Worm (Caenorhabditis elegans) whole organism, L1 larva: ENCODE data around the gene uda-1.

Experiments
- C04F5.9 ChIP-seq: sonication (generic microtip); optimal IDR thresholded peaks from 2 replicates; lab custom pipeline; 2016; ENCODE audit warnings: missing genetic modification characterization, missing compliant biosample characterization
- C16A3.4 ChIP-seq: fragments of 150-350 bp; optimal IDR thresholded peaks from 2 replicates; lab custom pipeline; 2014; ENCODE audit warnings: missing biosample characterization, missing genetic modification characterization
- ama-1 ChIP-seq: fragments of 150-350 bp; optimal IDR thresholded peaks from 2 replicates; lab custom pipeline; 2014
- blmp-1 ChIP-seq: fragments of 150-350 bp; optimal IDR thresholded peaks from 2 replicates; lab custom pipeline; 2014; ENCODE audit warnings: missing biosample characterization, missing genetic modification characterization
- ceh-82 ChIP-seq, 3 experiments: fragments of 150-350 bp in 1 of 3; sonication (generic microtip) in 2 of 3; optimal IDR thresholded peaks; 2 replicates each; lab custom pipeline; 2014 to 2017; ENCODE audit warnings: missing biosample characterization in 3 of 3, missing genetic modification characterization in 3 of 3
- dpl-1 ChIP-seq, 3 experiments: fragments of 150-350 bp in 2 of 3; sonication (generic microtip) in 1 of 3; optimal IDR thresholded peaks; 2 replicates each; lab custom pipeline; 2014 to 2017; ENCODE audit warnings: missing biosample characterization in 3 of 3, missing genetic modification characterization in 3 of 3, missing genetic modification reagents in 3 of 3
- dsc-1 ChIP-seq: sonication (generic microtip); optimal IDR thresholded peaks from 2 replicates; lab custom pipeline; 2016; ENCODE audit warnings: mild to moderate bottlenecking, missing genetic modification characterization, missing compliant biosample characterization
- efl-1 ChIP-seq, 4 experiments: fragments of 150-350 bp; optimal IDR thresholded peaks in 3 of 4; peaks in 1 of 4; 1 replicate in 1 of 4; 2 replicates in 3 of 4; lab custom pipeline; 2014; ENCODE audit warnings: missing biosample characterization in 2 of 4, missing genetic modification characterization in 2 of 4, missing genetic modification reagents in 2 of 4
- egl-13 ChIP-seq: sonication (generic microtip); optimal IDR thresholded peaks from 2 replicates; lab custom pipeline; 2016; ENCODE audit warnings: missing genotype, missing genetic modification reagents, missing genetic modification characterization, missing compliant biosample characterization
- egl-27 ChIP-seq, 2 experiments: fragments of 150-350 bp in 1 of 2; sonication (generic microtip); optimal IDR thresholded peaks; 3 replicates each; lab custom pipeline; 2017 to 2018; ENCODE audit warnings: missing biosample characterization in 2 of 2, missing genetic modification characterization in 2 of 2, missing genetic modification reagents in 2 of 2
- elt-2 ChIP-seq: sonication (generic microtip); optimal IDR thresholded peaks from 2 replicates; lab custom pipeline; 2016; ENCODE audit warnings: missing genetic modification characterization, mild to moderate bottlenecking, inconsistent platforms, missing compliant biosample characterization, missing genetic modification reagents
- elt-3 ChIP-seq, 6 experiments: fragments of 150-350 bp in 1 of 6; sonication (generic microtip); optimal IDR thresholded peaks; 2 replicates each; lab custom pipeline; 2017 to 2018; ENCODE audit warnings: missing biosample characterization in 6 of 6, missing genetic modification characterization in 6 of 6, inconsistent platforms in 1 of 6
- fkh-10 ChIP-seq: sonication (generic microtip); optimal IDR thresholded peaks from 2 replicates; lab custom pipeline; 2017; ENCODE audit warnings: missing biosample characterization, missing genetic modification reagents, missing genetic modification characterization
- fkh-8 ChIP-seq: sonication (generic microtip); optimal IDR thresholded peaks from 2 replicates; lab custom pipeline; 2016; ENCODE audit warnings: mild to moderate bottlenecking, missing genetic modification characterization, missing compliant biosample characterization
- fos-1 ChIP-seq: fragments of 150-350 bp; optimal IDR thresholded peaks from 2 replicates; lab custom pipeline; 2014; ENCODE audit warnings: missing biosample characterization, missing genetic modification characterization
- grh-1 ChIP-seq: fragments of 200-800 bp; sonication (Bioruptor generic); IDR thresholded peaks from 2 replicates; pipeline ENCODE4 v1.3.6; 2022; ENCODE audit warnings: missing genetic modification reagents, missing genetic modification characterization, missing compliant biosample characterization
- hlh-17 ChIP-seq: fragments of 200-800 bp; sonication (Bioruptor generic); optimal IDR thresholded peaks from 2 replicates; lab custom pipeline; 2018; ENCODE audit warnings: missing genetic modification characterization, mild to moderate bottlenecking, missing compliant biosample characterization, moderate library complexity, borderline replicate concordance
- irx-1 ChIP-seq: sonication (generic microtip); optimal IDR thresholded peaks from 2 replicates; lab custom pipeline; 2016; ENCODE audit warnings: missing genetic modification characterization, missing compliant biosample characterization
- jun-1 ChIP-seq: fragments of 150-350 bp; optimal IDR thresholded peaks from 2 replicates; lab custom pipeline; 2014; ENCODE audit warnings: missing biosample characterization, missing genetic modification reagents, missing genetic modification characterization
- lin-13 ChIP-seq: fragments of 150-350 bp; optimal IDR thresholded peaks from 2 replicates; lab custom pipeline; 2014; ENCODE audit warnings: missing biosample characterization, missing genetic modification reagents, missing genetic modification characterization
- lin-14 ChIP-seq: fragments of 200-800 bp; sonication (Bioruptor generic); optimal IDR thresholded peaks from 2 replicates; lab custom pipeline; 2018; ENCODE audit warnings: mild to moderate bottlenecking, missing genetic modification characterization, moderate library complexity, missing compliant biosample characterization
- lin-15B ChIP-seq: fragments of 150-350 bp; sonication (generic microtip); optimal IDR thresholded peaks from 3 replicates; lab custom pipeline; 2014; ENCODE audit warnings: missing biosample characterization, missing genetic modification characterization
- lin-35 ChIP-seq, 2 experiments: fragments of 150-350 bp; optimal IDR thresholded peaks; 2 replicates each; lab custom pipeline; 2014; ENCODE audit warnings: missing biosample characterization in 2 of 2, missing genetic modification characterization in 2 of 2, missing genetic modification reagents in 2 of 2
- lin-39 ChIP-seq: fragments of 150-350 bp; optimal IDR thresholded peaks from 2 replicates; lab custom pipeline; 2014; ENCODE audit warnings: missing biosample characterization, missing genetic modification reagents, missing genetic modification characterization
- lir-3 ChIP-seq: sonication (generic microtip); optimal IDR thresholded peaks from 2 replicates; lab custom pipeline; 2016; ENCODE audit warnings: mild to moderate bottlenecking, missing genetic modification characterization, moderate library complexity, missing compliant biosample characterization; ENCODE audit not compliant: poor library complexity
- lsy-2 ChIP-seq, 2 experiments: fragments of 150-350 bp; optimal IDR thresholded peaks; 2 replicates each; lab custom pipeline; 2014; ENCODE audit warnings: missing biosample characterization in 2 of 2, missing genetic modification characterization in 2 of 2
- mab-9 ChIP-seq: fragments of 200-800 bp; sonication (Bioruptor generic); IDR thresholded peaks from 2 replicates; pipeline ENCODE4 v1.3.6; 2022; ENCODE audit warnings: missing genetic modification reagents, missing genetic modification characterization, missing compliant biosample characterization
- mdl-1 ChIP-seq, 2 experiments: fragments of 150-350 bp; optimal IDR thresholded peaks; 2 replicates each; lab custom pipeline; 2014 to 2017; ENCODE audit warnings: missing biosample characterization in 2 of 2, missing genetic modification characterization in 2 of 2, inconsistent platforms in 1 of 2
- mef-2 ChIP-seq: fragments of 150-350 bp; optimal IDR thresholded peaks from 2 replicates; lab custom pipeline; 2014; ENCODE audit warnings: missing biosample characterization, missing genetic modification characterization
- mep-1 ChIP-seq: fragments of 150-350 bp; optimal IDR thresholded peaks from 2 replicates; lab custom pipeline; 2014; ENCODE audit warnings: missing biosample characterization, missing genetic modification characterization
- nhr-11 ChIP-seq: fragments of 150-350 bp; optimal IDR thresholded peaks from 2 replicates; lab custom pipeline; 2014; ENCODE audit warnings: missing biosample characterization, missing genetic modification characterization
- nhr-20 ChIP-seq: sonication (generic microtip); optimal IDR thresholded peaks from 2 replicates; lab custom pipeline; 2016; ENCODE audit warnings: mild to moderate bottlenecking, missing genetic modification characterization, missing compliant biosample characterization
- nhr-47 ChIP-seq: sonication (generic microtip); optimal IDR thresholded peaks from 2 replicates; lab custom pipeline; 2016; ENCODE audit warnings: mild to moderate bottlenecking, missing genetic modification characterization, moderate library complexity, missing compliant biosample characterization
- nhr-77 ChIP-seq: fragments of 150-350 bp; optimal IDR thresholded peaks from 2 replicates; lab custom pipeline; 2014; ENCODE audit warnings: missing biosample characterization, missing genetic modification characterization
- nhr-84 ChIP-seq: sonication (generic microtip); optimal IDR thresholded peaks from 2 replicates; lab custom pipeline; 2017; ENCODE audit warnings: missing biosample characterization, missing genetic modification characterization
- nhr-85 ChIP-seq: sonication (generic microtip); peaks from one replicate; lab custom pipeline; 2016; ENCODE audit warnings: missing genetic modification characterization, inconsistent platforms, missing compliant biosample characterization
- nhr-90 ChIP-seq: sonication (generic microtip); optimal IDR thresholded peaks from 2 replicates; lab custom pipeline; 2016; ENCODE audit warnings: mild to moderate bottlenecking, missing genetic modification characterization, missing compliant biosample characterization; ENCODE audit not compliant: poor library complexity
- pag-3 ChIP-seq: sonication (generic microtip); optimal IDR thresholded peaks from 2 replicates; lab custom pipeline; 2017; ENCODE audit warnings: missing genetic modification characterization, mild to moderate bottlenecking, missing compliant biosample characterization, antibody characterized with exemption, borderline replicate concordance; ENCODE audit not compliant: insufficient read depth
- pqm-1 ChIP-seq: sonication (generic microtip); optimal IDR thresholded peaks from 3 replicates; lab custom pipeline; 2017; ENCODE audit warnings: missing biosample characterization, missing genetic modification characterization
- rnt-1 ChIP-seq: sonication (generic microtip); optimal IDR thresholded peaks from 2 replicates; lab custom pipeline; 2016; ENCODE audit warnings: mild to moderate bottlenecking, missing genetic modification characterization, moderate library complexity, missing compliant biosample characterization
- skn-1 ChIP-seq: fragments of 150-350 bp; optimal IDR thresholded peaks from 2 replicates; lab custom pipeline; 2014; ENCODE audit warnings: missing biosample characterization, missing genetic modification characterization
- snpc-4 ChIP-seq: fragments of 150-350 bp; optimal IDR thresholded peaks from 2 replicates; lab custom pipeline; 2014; ENCODE audit warnings: missing biosample characterization, missing genetic modification characterization
- snu-23 ChIP-seq: sonication (generic microtip); optimal IDR thresholded peaks from 2 replicates; lab custom pipeline; 2016; ENCODE audit warnings: missing genetic modification characterization, missing compliant biosample characterization
- swsn-7 ChIP-seq: sonication (generic microtip); optimal IDR thresholded peaks from 2 replicates; lab custom pipeline; 2016; ENCODE audit warnings: missing genetic modification characterization, missing compliant biosample characterization
- tbx-2 ChIP-seq: sonication (generic microtip); optimal IDR thresholded peaks from 2 replicates; lab custom pipeline; 2016; ENCODE audit warnings: missing genetic modification characterization, missing compliant biosample characterization
- unc-130 ChIP-seq: fragments of 150-350 bp; optimal IDR thresholded peaks from 2 replicates; lab custom pipeline; 2017; ENCODE audit warnings: missing biosample characterization, missing genetic modification characterization, inconsistent platforms
- unc-86 ChIP-seq: sonication (generic microtip); optimal IDR thresholded peaks from 2 replicates; lab custom pipeline; 2016; ENCODE audit warnings: missing genetic modification characterization, missing compliant biosample characterization
- vab-15 ChIP-seq: sonication (generic microtip); optimal IDR thresholded peaks from 2 replicates; lab custom pipeline; 2017; ENCODE audit warnings: missing genotype, mild to moderate bottlenecking, missing genetic modification characterization, missing compliant biosample characterization
- xbp-1 ChIP-seq: sonication (generic microtip); optimal IDR thresholded peaks from 2 replicates; lab custom pipeline; 2016; ENCODE audit warnings: missing genetic modification characterization, missing compliant biosample characterization
- zag-1 ChIP-seq: fragments of 150-350 bp; optimal IDR thresholded peaks from 2 replicates; lab custom pipeline; 2014; ENCODE audit warnings: missing biosample characterization, missing genetic modification characterization
- ztf-11 ChIP-seq, 2 experiments: sonication (generic microtip); optimal IDR thresholded peaks; 2 replicates each; lab custom pipeline; 2016 to 2017; ENCODE audit warnings: missing genetic modification characterization in 2 of 2, missing biosample characterization in 1 of 2, missing compliant biosample characterization in 1 of 2
- ztf-4 ChIP-seq: fragments of 150-350 bp; optimal IDR thresholded peaks from 2 replicates; lab custom pipeline; 2014; ENCODE audit warnings: missing biosample characterization, missing genetic modification characterization

Gene uda-1

DNA sequence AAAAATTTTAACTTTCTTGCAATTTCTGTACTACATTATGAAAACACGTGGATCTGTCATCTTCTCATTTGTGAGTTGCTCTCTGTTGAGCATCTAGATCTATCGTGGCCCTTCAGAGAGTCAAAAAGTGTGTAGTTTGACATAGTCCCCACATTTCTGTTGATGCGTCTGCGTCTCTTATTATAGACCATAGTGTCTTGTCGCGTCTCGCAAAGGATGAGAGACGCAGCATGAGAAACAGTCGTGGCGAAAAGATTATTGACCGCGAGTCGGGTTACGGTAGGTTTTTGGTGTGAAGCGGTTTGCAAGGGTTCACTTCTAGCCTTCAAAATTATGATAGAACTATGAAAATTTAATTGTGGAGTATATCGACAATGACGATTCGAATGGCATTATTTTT lies 37.7 kb downstream of the uda-1 start:
- no peak for TF ChIP-seq zag-1 (tag; lab: Kevin White, UChicago)
- TF ChIP-seq tbx-2 (tag; lab: Kevin White, UChicago) = peak; percentile 84
- TF ChIP-seq jun-1 (tag; lab: Kevin White, UChicago) = peak; percentile 67
- peak; percentile 57 for TF ChIP-seq grh-1 (GFP tag; lab: Robert Waterston, UW)
- peak in 1 of 2 experiments; percentile 68 for TF ChIP-seq mdl-1 (tag; optimal IDR thresholded peaks at IDR 0.05; lab: Kevin White, UChicago)
- peak; percentile 57 for TF ChIP-seq lin-13
- TF ChIP-seq elt-2 = peak; percentile 17
- no peak for TF ChIP-seq mef-2 (tag; lab: Kevin White, UChicago)
- TF ChIP-seq irx-1 (tag; lab: Kevin White, UChicago) = peak; percentile 56
- TF ChIP-seq efl-1 (optimal IDR thresholded peaks at IDR 0.05; lab: Kevin White, UChicago) = peak; percentile 71 to 85
- peak; percentile 21 to 92 for TF ChIP-seq efl-1 (GFP tag; optimal IDR thresholded peaks at IDR 0.05 in 1 of 2; lab: Kevin White, UChicago)
- TF ChIP-seq skn-1 = peak; percentile 63
- TF ChIP-seq egl-27 (tag; optimal IDR thresholded peaks at IDR 0.05; lab: Kevin White, UChicago) = peak in 1 of 2 experiments; percentile 24
- peak; percentile 74 to 83 (median 74) for TF ChIP-seq ceh-82 (tag; optimal IDR thresholded peaks at IDR 0.05; lab: Kevin White, UChicago)
- peak; percentile 11 for TF ChIP-seq nhr-11 (tag; lab: Kevin White, UChicago)
- peak; percentile 55 for TF ChIP-seq unc-130 (tag; lab: Kevin White, UChicago)
- peak; percentile 25 for TF ChIP-seq lin-39 (tag; lab: Kevin White, UChicago)
- TF ChIP-seq nhr-85 (tag; lab: Kevin White, UChicago) = peak; percentile 87
- TF ChIP-seq ztf-4 (tag; lab: Kevin White, UChicago) = no peak
- no peak for TF ChIP-seq C04F5.9 (tag; lab: Kevin White, UChicago)
- peak; percentile 92 for TF ChIP-seq nhr-20 (tag; lab: Kevin White, UChicago)
- TF ChIP-seq lin-15B = no peak
- peak; percentile 68 for TF ChIP-seq unc-86 (tag; lab: Kevin White, UChicago)
- TF ChIP-seq fkh-10 (GFP tag; lab: Kevin White, UChicago) = peak; percentile 31
- peak; percentile 43 for TF ChIP-seq C16A3.4 (tag; lab: Kevin White, UChicago)
- peak; percentile 80 for TF ChIP-seq nhr-47
- TF ChIP-seq mab-9 (GFP tag; lab: Robert Waterston, UW) = no peak
- peak; percentile 89 for TF ChIP-seq lin-14
- peak; percentile 45 for TF ChIP-seq egl-13 (tag; lab: Kevin White, UChicago)
- TF ChIP-seq pag-3 = no peak
- peak; percentile 81 for TF ChIP-seq snu-23
- peak; percentile 95 to 98 for TF ChIP-seq lsy-2 (tag; optimal IDR thresholded peaks at IDR 0.05; lab: Kevin White, UChicago)
- no peak for TF ChIP-seq pqm-1 (tag; lab: Kevin White, UChicago)
- TF ChIP-seq nhr-90 (tag; lab: Kevin White, UChicago) = no peak
- TF ChIP-seq mep-1 (tag; lab: Kevin White, UChicago) = peak; percentile 58
- TF ChIP-seq snpc-4 = peak; percentile 11
- TF ChIP-seq hlh-17 (GFP tag; lab: Kevin White, UChicago) = no peak
- TF ChIP-seq blmp-1 (tag; lab: Kevin White, UChicago) = peak; percentile 72
- TF ChIP-seq lin-35 (GFP tag; optimal IDR thresholded peaks at IDR 0.05; lab: Kevin White, UChicago) = peak; percentile 58 to 73
- TF ChIP-seq vab-15 = no peak
- TF ChIP-seq ztf-11 (tag; optimal IDR thresholded peaks at IDR 0.05; lab: Kevin White, UChicago) = no peak
- TF ChIP-seq fkh-8 (tag; lab: Kevin White, UChicago) = peak; percentile 5
- peak; percentile 54 for TF ChIP-seq dsc-1
- TF ChIP-seq fos-1 (tag; lab: Kevin White, UChicago) = peak; percentile 69
- peak; percentile 90 for TF ChIP-seq rnt-1
- peak; percentile 4 for TF ChIP-seq lir-3
- TF ChIP-seq swsn-7 = peak; percentile 81
- no peak for TF ChIP-seq elt-3 (tag; optimal IDR thresholded peaks at IDR 0.05; lab: Kevin White, UChicago)
- TF ChIP-seq xbp-1 = peak; percentile 69
- TF ChIP-seq dpl-1 (GFP tag; optimal IDR thresholded peaks at IDR 0.05; lab: Kevin White, UChicago) = peak in 2 of 3 experiments; percentile 38
- TF ChIP-seq ama-1 = peak; percentile 12
- TF ChIP-seq nhr-84 (tag; lab: Kevin White, UChicago) = no peak
- TF ChIP-seq nhr-77 = peak; percentile 61
